Worm (Caenorhabditis elegans) whole organism, L2 larva: ENCODE results near the gene dgk-1.

Experiments used
- C34F6.9 ChIP-seq: fragments of 150-350 bp; optimal IDR thresholded peaks from 2 replicates; lab custom pipeline; 2014; ENCODE audit warnings: missing biosample characterization, missing genetic modification characterization
- F13H6.1 ChIP-seq: sonication (generic microtip); optimal IDR thresholded peaks from 2 replicates; lab custom pipeline; 2016; ENCODE audit warnings: missing genetic modification characterization, missing compliant biosample characterization
- R02D3.7 ChIP-seq: fragments of 150-350 bp; optimal IDR thresholded peaks from 2 replicates; lab custom pipeline; 2014; ENCODE audit warnings: missing biosample characterization, missing genetic modification characterization
- Y55F3AM.14 ChIP-seq: fragments of 200-800 bp; sonication (Bioruptor generic); optimal IDR thresholded peaks from 2 replicates; lab custom pipeline; 2018; ENCODE audit warnings: mild to moderate bottlenecking, missing genetic modification characterization, missing compliant biosample characterization
- ZK546.5 ChIP-seq: sonication (generic microtip); optimal IDR thresholded peaks from 2 replicates; lab custom pipeline; 2017; ENCODE audit warnings: missing biosample characterization, missing genetic modification characterization
- aly-2 ChIP-seq: fragments of 150-350 bp; optimal IDR thresholded peaks from 2 replicates; lab custom pipeline; 2014; ENCODE audit warnings: missing biosample characterization, missing genetic modification characterization
- blmp-1 ChIP-seq: sonication (generic microtip); optimal IDR thresholded peaks from 2 replicates; lab custom pipeline; 2017; ENCODE audit warnings: missing genetic modification characterization, mild to moderate bottlenecking, missing compliant biosample characterization, antibody characterized with exemption, moderate library complexity; ENCODE audit not compliant: insufficient read depth
- ceh-16 ChIP-seq: fragments of 150-350 bp; optimal IDR thresholded peaks from 2 replicates; lab custom pipeline; 2014; ENCODE audit warnings: missing biosample characterization, missing genetic modification characterization
- crh-2 ChIP-seq: sonication (generic microtip); optimal IDR thresholded peaks from 2 replicates; lab custom pipeline; 2017; ENCODE audit warnings: missing biosample characterization, missing genetic modification characterization
- egl-27 ChIP-seq: sonication (generic microtip); optimal IDR thresholded peaks from 3 replicates; lab custom pipeline; 2017; ENCODE audit warnings: missing biosample characterization, missing genetic modification reagents, missing genetic modification characterization
- elt-1 ChIP-seq: fragments of 150-350 bp; optimal IDR thresholded peaks from 2 replicates; lab custom pipeline; 2014; ENCODE audit warnings: missing biosample characterization, missing genetic modification characterization
- elt-3 ChIP-seq: sonication (generic microtip); optimal IDR thresholded peaks from 2 replicates; lab custom pipeline; 2017; ENCODE audit warnings: missing biosample characterization, missing genetic modification characterization
- fos-1 ChIP-seq: fragments of 150-350 bp; optimal IDR thresholded peaks from 2 replicates; lab custom pipeline; 2014; ENCODE audit warnings: missing biosample characterization, missing genetic modification characterization
- gmeb-1 ChIP-seq: fragments of 150-350 bp; optimal IDR thresholded peaks from 2 replicates; lab custom pipeline; 2014; ENCODE audit warnings: missing biosample characterization, missing genetic modification characterization
- lin-13 ChIP-seq: fragments of 150-350 bp; optimal IDR thresholded peaks from 2 replicates; lab custom pipeline; 2014; ENCODE audit warnings: missing biosample characterization, missing genetic modification reagents, missing genetic modification characterization
- lsy-2 ChIP-seq, 2 experiments: fragments of 150-350 bp in 1 of 2; sonication (generic microtip) in 1 of 2; optimal IDR thresholded peaks; 2 replicates each; lab custom pipeline; 2014 to 2017; ENCODE audit warnings: missing biosample characterization in 2 of 2, missing genetic modification characterization in 2 of 2
- mab-5 ChIP-seq: fragments of 150-350 bp; optimal IDR thresholded peaks from 2 replicates; lab custom pipeline; 2014; ENCODE audit warnings: missing biosample characterization, missing genetic modification characterization
- mdl-1 ChIP-seq, 2 experiments: fragments of 150-350 bp in 1 of 2; sonication (generic microtip) in 1 of 2; optimal IDR thresholded peaks; 2 replicates each; lab custom pipeline; 2017; ENCODE audit warnings: missing biosample characterization in 2 of 2, missing genetic modification characterization in 2 of 2
- nhr-10 ChIP-seq: sonication (generic microtip); optimal IDR thresholded peaks from 2 replicates; lab custom pipeline; 2017; ENCODE audit warnings: missing biosample characterization, missing genetic modification characterization
- nhr-12 ChIP-seq: fragments of 150-350 bp; optimal IDR thresholded peaks from 2 replicates; lab custom pipeline; 2014; ENCODE audit warnings: missing biosample characterization, missing genetic modification characterization
- nhr-129 ChIP-seq: fragments of 150-350 bp; optimal IDR thresholded peaks from 2 replicates; lab custom pipeline; 2014; ENCODE audit warnings: missing biosample characterization, missing genetic modification characterization
- nhr-21 ChIP-seq: fragments of 150-350 bp; optimal IDR thresholded peaks from 2 replicates; lab custom pipeline; 2014; ENCODE audit warnings: missing biosample characterization, missing genetic modification characterization
- nhr-237 ChIP-seq: fragments of 150-350 bp; optimal IDR thresholded peaks from 2 replicates; lab custom pipeline; 2014; ENCODE audit warnings: missing biosample characterization, missing genetic modification characterization
- nhr-25 ChIP-seq: fragments of 150-350 bp; sonication (generic microtip); optimal IDR thresholded peaks from 3 replicates; lab custom pipeline; 2014; ENCODE audit warnings: missing biosample characterization, missing genetic modification characterization
- nhr-77 ChIP-seq: fragments of 150-350 bp; optimal IDR thresholded peaks from 2 replicates; lab custom pipeline; 2014; ENCODE audit warnings: missing biosample characterization, missing genetic modification characterization
- peb-1 ChIP-seq: fragments of 150-350 bp; optimal IDR thresholded peaks from 2 replicates; lab custom pipeline; 2014; ENCODE audit warnings: missing biosample characterization, missing genetic modification characterization
- sem-4 ChIP-seq: fragments of 150-350 bp; optimal IDR thresholded peaks from 2 replicates; lab custom pipeline; 2014; ENCODE audit warnings: missing biosample characterization, missing genetic modification reagents, missing genetic modification characterization
- sma-3 ChIP-seq: sonication (generic microtip); optimal IDR thresholded peaks from 2 replicates; lab custom pipeline; 2016; ENCODE audit warnings: missing genetic modification reagents, missing genetic modification characterization, missing compliant biosample characterization
- sma-9 ChIP-seq, 2 experiments: fragments of 150-350 bp in 1 of 2; sonication (generic microtip) in 1 of 2; optimal IDR thresholded peaks; 2 replicates each; lab custom pipeline; 2014 to 2016; ENCODE audit warnings: missing genetic modification characterization in 2 of 2, mild to moderate bottlenecking in 1 of 2, missing biosample characterization in 1 of 2, missing compliant biosample characterization in 1 of 2, missing genetic modification reagents in 1 of 2, moderate library complexity in 1 of 2
- snpc-4 ChIP-seq: fragments of 150-350 bp; optimal IDR thresholded peaks from 2 replicates; lab custom pipeline; 2014; ENCODE audit warnings: missing biosample characterization, missing genetic modification characterization
- zag-1 ChIP-seq: fragments of 150-350 bp; optimal IDR thresholded peaks from 2 replicates; lab custom pipeline; 2014; ENCODE audit warnings: missing biosample characterization, missing genetic modification characterization
- ztf-1 ChIP-seq: fragments of 200-800 bp; sonication (Bioruptor generic); conservative IDR thresholded peaks from 2 replicates; pipeline ENCODE4 v1.3.6; 2022; ENCODE audit warnings: missing genetic modification characterization, missing compliant biosample characterization
- ztf-11 ChIP-seq: sonication (generic microtip); optimal IDR thresholded peaks from 2 replicates; lab custom pipeline; 2017; ENCODE audit warnings: missing biosample characterization, missing genetic modification characterization

The dgk-1 gene

ce11 chrX:986463-986862 lies 4.8 kb downstream of the dgk-1 start:
- TF ChIP-seq blmp-1: no peak
- TF ChIP-seq sma-3: no peak
- no peak for TF ChIP-seq nhr-25 (tag; lab: Kevin White, UChicago)
- peak; percentile 84 for TF ChIP-seq snpc-4 (tag; lab: Kevin White, UChicago)
- no peak for TF ChIP-seq ZK546.5
- TF ChIP-seq lsy-2 (tag; optimal IDR thresholded peaks at IDR 0.05; lab: Kevin White, UChicago): no peak
- TF ChIP-seq sem-4: no peak
- TF ChIP-seq, all 48 proteins: peak for 1

ce11 chrX:982598-982997 lies 8.7 kb downstream of the dgk-1 start:
- TF ChIP-seq lin-13 (no peak), elt-1 (no peak), nhr-10 (tag; lab: Kevin White, UChicago) (no peak), peb-1 (tag; lab: Kevin White, UChicago) (no peak), lsy-2 (tag; optimal IDR thresholded peaks at IDR 0.05; lab: Kevin White, UChicago) (no peak), ceh-16 (tag; lab: Kevin White, UChicago) (no peak), ztf-11 (tag; lab: Kevin White, UChicago) (no peak), blmp-1 (no peak), aly-2 (tag; lab: Kevin White, UChicago) (no peak), nhr-77 (tag; lab: Kevin White, UChicago) (no peak), ztf-1 (GFP tag; lab: Robert Waterston, UW) (no peak), F13H6.1 (tag; lab: Kevin White, UChicago) (no peak)

ce11 chrX:980252-981009 lies 10.8 kb downstream of the dgk-1 start, which contains the start of gene C44C1.1:
Gene C44C1.1 (plus strand): TSS chrX:980776.
- TF ChIP-seq nhr-21 (tag; lab: Kevin White, UChicago): peak; percentile 61
- peak; percentile 35 for TF ChIP-seq nhr-129 (tag; lab: Kevin White, UChicago)
- TF ChIP-seq C34F6.9 (tag; lab: Kevin White, UChicago): no peak
- peak; percentile 7 for TF ChIP-seq sma-3
- peak; percentile 68 for TF ChIP-seq blmp-1
- peak; percentile 36 for TF ChIP-seq ceh-16 (tag; lab: Kevin White, UChicago)
- TF ChIP-seq lsy-2 (tag; optimal IDR thresholded peaks at IDR 0.05; lab: Kevin White, UChicago): peak in 1 of 2 experiments; percentile 7
- peak; percentile 47 for TF ChIP-seq fos-1
- peak; percentile 52 for TF ChIP-seq nhr-25 (tag; lab: Kevin White, UChicago)
- TF ChIP-seq crh-2 (tag; lab: Kevin White, UChicago): no peak
- TF ChIP-seq nhr-12 (tag; lab: Kevin White, UChicago): no peak

ce11 chrX:977958-978686 lies 13.1 kb downstream of the dgk-1 start, which contains the start of gene abhd-3.2:
Gene abhd-3.2 (minus strand): TSS chrX:978008.
- TF ChIP-seq crh-2 (tag; lab: Kevin White, UChicago) (peak; percentile 75), snpc-4 (tag; lab: Kevin White, UChicago) (no peak), R02D3.7 (no peak), nhr-77 (tag; lab: Kevin White, UChicago) (no peak), nhr-237 (tag; lab: Kevin White, UChicago) (no peak), gmeb-1 (tag; lab: Kevin White, UChicago) (peak; percentile 65), mab-5 (no peak), blmp-1 (peak; percentile 56), Y55F3AM.14 (no peak), sma-9 (GFP tag; optimal IDR thresholded peaks at IDR 0.05; lab: Kevin White, UChicago) (peak; percentile 90), sma-9 (tag; optimal IDR thresholded peaks at IDR 0.05; lab: Kevin White, UChicago) (no peak), nhr-21 (tag; lab: Kevin White, UChicago) (peak; percentile 17), zag-1 (tag; lab: Kevin White, UChicago) (no peak), mdl-1 (tag; optimal IDR thresholded peaks at IDR 0.05; lab: Kevin White, UChicago) (peak in 1 of 2 experiments; percentile 11), fos-1 (peak; percentile 99), nhr-25 (tag; lab: Kevin White, UChicago) (no peak), sma-3 (peak; percentile 51), F13H6.1 (tag; lab: Kevin White, UChicago) (peak; percentile 3), nhr-129 (tag; lab: Kevin White, UChicago) (peak; percentile 15), sem-4 (no peak), egl-27 (tag; lab: Kevin White, UChicago) (peak; percentile 67), elt-3 (no peak)
- TF ChIP-seq, all 48 proteins: peak for 11
